Worm (Caenorhabditis elegans): ENCODE data around the gene tag-124.

- TF ChIP-seq lin-13 (GFP tag; optimal IDR thresholded peaks at IDR 0.05) (no peak), ceh-82 (tag; optimal IDR thresholded peaks at IDR 0.05) (no peak), snpc-4 (tag; optimal IDR thresholded peaks at IDR 0.05) (no peak), unc-39 (tag; optimal IDR thresholded peaks at IDR 0.05) (no peak), skn-1 (tag; optimal IDR thresholded peaks at IDR 0.05) (no peak), aly-2 (tag; optimal IDR thresholded peaks at IDR 0.05) (no peak), dve-1 (tag; optimal IDR thresholded peaks at IDR 0.05; ENCODE audit: insufficient read depth) (no peak), lim-7 (GFP tag; IDR thresholded peaks at IDR 0.05) (no peak), aha-1 (tag) (no peak), ama-1 (optimal IDR thresholded peaks at IDR 0.05) (no peak), nhr-28 (tag; optimal IDR thresholded peaks at IDR 0.05) (no peak)
These were observed 40.4 kb upstream of the tag-124 start, which contains the start of gene sra-6 for ce11 chrII:9550718-9551117.

All from whole organism, L4 larva.